Fruit fly (Drosophila melanogaster): Measurements from ENCODE around the gene vib.

The vib gene

DNA sequence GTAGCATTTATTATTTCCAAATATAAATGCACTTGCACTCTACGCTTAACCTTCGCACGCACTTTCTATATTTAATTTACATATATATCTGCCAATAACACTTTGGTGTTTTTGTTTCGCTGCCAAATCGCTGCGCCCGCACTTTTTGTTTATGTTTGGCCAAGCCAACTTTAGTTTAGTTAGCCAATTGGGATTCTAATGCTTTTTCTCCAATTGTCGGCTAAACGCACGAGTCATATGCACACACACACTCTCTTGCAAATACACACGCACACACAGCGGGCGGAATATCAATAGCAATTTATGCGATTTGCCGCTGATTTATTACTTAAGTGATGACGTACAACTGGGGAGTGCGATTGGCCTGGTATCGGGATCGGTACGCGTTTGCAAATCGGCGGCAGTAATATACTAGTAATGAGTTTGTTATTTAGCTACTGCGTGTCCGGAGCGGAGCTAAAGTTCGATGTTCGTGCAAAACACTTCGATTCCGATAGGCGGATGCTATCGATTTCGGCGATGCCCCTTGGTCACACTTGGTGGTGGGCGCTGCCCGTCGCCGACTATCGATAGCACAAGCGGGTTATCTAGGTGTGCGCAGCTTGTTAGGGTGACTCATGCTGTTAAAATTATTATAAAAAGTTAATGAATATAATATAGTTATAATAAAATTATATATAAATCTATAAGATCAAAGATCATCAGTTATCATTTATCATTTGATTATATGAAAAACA is at the start of gene vib:
TSS of gene vib (minus strand) at position 515 of the 737 bp plus-strand sequence.
- TF ChIP-seq CG12768 (GFP tag; optimal IDR thresholded peaks at IDR 0.05) (peak; percentile 62), CG7045 (GFP tag; optimal IDR thresholded peaks at IDR 0.05) (peak; percentile 33), CG11617 (GFP tag; optimal IDR thresholded peaks at IDR 0.05) (peak; percentile 40), Hr96 (GFP tag; optimal IDR thresholded peaks at IDR 0.05) (no peak), toe (GFP tag; optimal IDR thresholded peaks at IDR 0.05) (peak; percentile 43), CG14711 (tag; optimal IDR thresholded peaks at IDR 0.05) (peak; percentile 67), CG1620 (GFP tag; optimal IDR thresholded peaks at IDR 0.05) (peak; percentile 27), bab1 (GFP tag; optimal IDR thresholded peaks at IDR 0.05) (peak; percentile 61), cnc (optimal IDR thresholded peaks at IDR 0.05) (no peak), Clk (GFP tag; optimal IDR thresholded peaks at IDR 0.05) (peak; percentile 17), Mnt (GFP tag; optimal IDR thresholded peaks at IDR 0.05) (peak; percentile 48), CG33017 (tag; optimal IDR thresholded peaks at IDR 0.05) (peak; percentile 53), kay (GFP tag; ENCODE audit: borderline replicate concordance) (peak; percentile 73), Crg-1 (GFP tag; optimal IDR thresholded peaks at IDR 0.05) (no peak), pad (GFP tag; optimal IDR thresholded peaks at IDR 0.05) (peak; percentile 24), CG5204 (GFP tag; optimal IDR thresholded peaks at IDR 0.05) (no peak), CG7101 (tag; optimal IDR thresholded peaks at IDR 0.05) (peak; percentile 58), cic (GFP tag; optimal IDR thresholded peaks at IDR 0.05) (peak; percentile 52), ovo (GFP tag; optimal IDR thresholded peaks at IDR 0.05) (peak; percentile 31), tj (GFP tag; optimal IDR thresholded peaks at IDR 0.05) (peak; percentile 24)

DNA sequence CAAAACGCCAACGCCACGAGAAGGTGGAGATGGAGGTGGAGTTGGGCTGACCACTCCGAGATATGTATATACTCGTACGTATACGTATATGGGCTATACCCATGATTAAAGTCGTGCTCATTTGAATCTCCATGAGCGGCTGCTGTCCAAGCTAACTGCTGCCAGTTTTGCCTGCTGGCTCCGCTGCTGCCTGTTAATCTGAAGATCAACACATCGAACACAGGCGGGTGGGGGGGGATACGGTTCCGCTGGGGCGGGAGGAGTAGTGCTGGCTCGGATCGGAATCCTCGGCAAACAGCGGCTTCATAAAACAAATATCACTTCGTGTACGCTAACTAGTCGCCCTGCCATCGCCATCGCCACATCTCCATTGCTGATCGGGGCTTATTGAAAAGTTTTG is 49.7 kb upstream of the vib start:
- TF ChIP-seq CG7045 (GFP tag; optimal IDR thresholded peaks at IDR 0.05): no peak
- TF ChIP-seq CG1620 (GFP tag; optimal IDR thresholded peaks at IDR 0.05): no peak
- TF ChIP-seq ovo (GFP tag; optimal IDR thresholded peaks at IDR 0.05): no peak
- no peak for TF ChIP-seq Mnt (GFP tag; optimal IDR thresholded peaks at IDR 0.05)
- TF ChIP-seq Crg-1 (GFP tag; optimal IDR thresholded peaks at IDR 0.05): no peak
- no peak for TF ChIP-seq Hr96 (GFP tag; optimal IDR thresholded peaks at IDR 0.05)
- no peak for TF ChIP-seq bab1 (GFP tag; optimal IDR thresholded peaks at IDR 0.05)
- no peak for TF ChIP-seq CG7101 (tag; optimal IDR thresholded peaks at IDR 0.05)
- TF ChIP-seq CG14711 (tag; optimal IDR thresholded peaks at IDR 0.05): no peak
- no peak for TF ChIP-seq tj (GFP tag; optimal IDR thresholded peaks at IDR 0.05)
- TF ChIP-seq cic (GFP tag; optimal IDR thresholded peaks at IDR 0.05): no peak

DNA sequence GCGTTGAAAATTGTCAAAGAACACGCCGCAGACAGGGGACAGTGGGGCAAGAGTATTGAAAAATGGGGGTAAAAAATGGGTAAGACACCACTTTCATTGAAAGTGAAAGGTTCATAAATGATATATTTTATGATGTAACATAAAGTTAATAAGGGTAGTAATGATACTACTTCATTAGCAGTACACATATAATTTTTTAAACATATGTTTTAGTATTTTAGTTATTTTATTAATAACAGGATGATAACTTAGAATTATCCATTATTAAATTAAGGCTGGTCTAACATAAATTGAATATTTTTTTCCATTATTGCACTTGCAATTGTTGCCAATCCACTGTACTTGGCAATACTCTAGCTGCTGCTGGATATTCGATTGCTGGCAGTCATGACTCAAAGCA is 47.6 kb upstream of the vib start:
- TF ChIP-seq Mnt (GFP tag; optimal IDR thresholded peaks at IDR 0.05) (no peak), cnc (optimal IDR thresholded peaks at IDR 0.05) (no peak), CG7101 (tag; optimal IDR thresholded peaks at IDR 0.05) (no peak), CG7045 (GFP tag; optimal IDR thresholded peaks at IDR 0.05) (no peak), Crg-1 (GFP tag; optimal IDR thresholded peaks at IDR 0.05) (no peak), bab1 (GFP tag; optimal IDR thresholded peaks at IDR 0.05) (no peak), cic (GFP tag; optimal IDR thresholded peaks at IDR 0.05) (no peak), CG11617 (GFP tag; optimal IDR thresholded peaks at IDR 0.05) (no peak), CG33017 (tag; optimal IDR thresholded peaks at IDR 0.05) (no peak), CG14711 (tag; optimal IDR thresholded peaks at IDR 0.05) (no peak), pad (GFP tag; optimal IDR thresholded peaks at IDR 0.05) (no peak)

DNA sequence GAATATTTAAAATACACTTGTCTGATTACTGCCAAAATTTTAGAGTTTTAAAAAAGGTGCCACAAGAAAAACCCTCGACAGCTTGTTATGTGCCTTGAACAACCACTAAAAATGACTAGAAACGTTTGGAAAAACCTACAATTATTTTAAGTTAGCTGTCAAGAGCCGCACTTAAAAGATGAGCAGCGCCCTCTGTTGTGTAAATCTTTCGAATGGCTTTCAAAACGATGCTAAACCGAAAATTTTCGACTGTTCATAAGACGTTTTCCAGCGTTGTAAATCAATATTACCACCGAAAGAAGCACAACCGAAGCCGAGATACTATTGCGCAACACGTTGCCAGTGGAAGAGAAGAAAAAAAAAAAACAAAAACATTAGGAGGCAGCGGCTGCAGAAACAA is 44.7 kb upstream of the vib start:
- TF ChIP-seq bab1 (GFP tag; optimal IDR thresholded peaks at IDR 0.05) (no peak), Hr96 (GFP tag; optimal IDR thresholded peaks at IDR 0.05) (no peak), cnc (optimal IDR thresholded peaks at IDR 0.05) (no peak), CG33017 (tag; optimal IDR thresholded peaks at IDR 0.05) (no peak), cic (GFP tag; optimal IDR thresholded peaks at IDR 0.05) (no peak), CG14711 (tag; optimal IDR thresholded peaks at IDR 0.05) (no peak), Mnt (GFP tag; optimal IDR thresholded peaks at IDR 0.05) (no peak), CG5204 (GFP tag; optimal IDR thresholded peaks at IDR 0.05) (no peak), toe (GFP tag; optimal IDR thresholded peaks at IDR 0.05) (no peak), Crg-1 (GFP tag; optimal IDR thresholded peaks at IDR 0.05) (no peak), Clk (GFP tag; optimal IDR thresholded peaks at IDR 0.05) (no peak), kay (GFP tag; ENCODE audit: borderline replicate concordance) (no peak), pad (GFP tag; optimal IDR thresholded peaks at IDR 0.05) (no peak), CG7101 (tag; optimal IDR thresholded peaks at IDR 0.05) (no peak)

DNA sequence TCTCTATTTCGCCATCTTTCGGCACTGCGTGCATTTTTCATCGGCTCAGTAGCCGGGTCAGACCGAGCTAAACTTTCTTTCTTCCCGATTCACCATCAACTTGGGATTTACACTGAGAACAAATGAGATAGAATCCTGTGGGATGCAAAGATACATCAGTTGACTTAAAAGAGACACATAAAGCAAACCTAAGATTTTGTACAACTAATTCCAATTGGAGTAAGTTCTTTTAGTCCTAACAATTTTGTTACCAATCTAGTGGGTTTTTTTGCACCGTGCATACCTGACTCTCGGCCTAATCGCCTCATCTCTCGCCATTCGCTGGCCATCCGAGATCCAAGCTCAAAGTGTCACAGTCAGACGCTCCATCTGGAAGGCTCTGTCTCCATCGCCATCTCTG is 38.3 kb upstream of the vib start:
- TF ChIP-seq CG33017 (tag; optimal IDR thresholded peaks at IDR 0.05) (no peak), Clk (GFP tag; optimal IDR thresholded peaks at IDR 0.05) (no peak), ovo (GFP tag; optimal IDR thresholded peaks at IDR 0.05) (no peak), bab1 (GFP tag; optimal IDR thresholded peaks at IDR 0.05) (no peak), CG7045 (GFP tag; optimal IDR thresholded peaks at IDR 0.05) (no peak), toe (GFP tag; optimal IDR thresholded peaks at IDR 0.05) (no peak), Hr96 (GFP tag; optimal IDR thresholded peaks at IDR 0.05) (no peak), CG1620 (GFP tag; optimal IDR thresholded peaks at IDR 0.05) (no peak)

DNA sequence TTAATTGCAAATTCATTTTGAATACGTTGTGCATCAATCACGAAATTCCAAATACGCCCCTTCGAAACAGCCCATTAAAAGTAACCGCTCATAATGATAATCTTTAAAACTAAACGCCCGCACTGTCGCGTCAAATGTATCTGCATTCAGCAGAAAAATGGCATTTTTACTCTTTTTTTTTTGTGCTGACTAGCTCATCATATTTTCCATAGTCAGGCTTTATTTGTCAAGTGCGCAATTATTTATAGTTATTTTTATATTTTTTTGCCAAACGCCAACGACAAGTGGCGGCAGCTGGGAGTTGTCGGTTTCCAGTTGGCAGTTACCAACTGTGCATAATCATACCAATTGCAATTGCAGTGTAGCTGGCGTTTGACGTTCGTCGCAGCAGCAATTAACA is 30.0 kb upstream of the vib start, which contains the start of gene CG14280:
TSS of gene CG14280 (plus strand) at position 301 of the 400 bp plus-strand sequence.
- TF ChIP-seq kay (GFP tag; ENCODE audit: borderline replicate concordance) (peak; percentile 15), pad (GFP tag; optimal IDR thresholded peaks at IDR 0.05) (no peak), Mnt (GFP tag; optimal IDR thresholded peaks at IDR 0.05) (no peak), Hr96 (GFP tag; optimal IDR thresholded peaks at IDR 0.05) (no peak), CG33017 (tag; optimal IDR thresholded peaks at IDR 0.05) (no peak), CG5204 (GFP tag; optimal IDR thresholded peaks at IDR 0.05) (no peak), cnc (optimal IDR thresholded peaks at IDR 0.05) (no peak), Crg-1 (GFP tag; optimal IDR thresholded peaks at IDR 0.05) (no peak), tj (GFP tag; optimal IDR thresholded peaks at IDR 0.05) (peak; percentile 33)
